Worm (Caenorhabditis elegans) whole organism, mixed stage, embryonic: ENCODE data around the gene Y20C6A.1.

Experiments used
- elt-1 ChIP-seq: sonication (generic microtip); optimal IDR thresholded peaks from 2 replicates; lab custom pipeline; 2017; ENCODE audit warnings: missing genetic modification characterization, mild to moderate bottlenecking, missing compliant biosample characterization, antibody characterized with exemption, moderate library complexity, borderline replicate concordance; ENCODE audit not compliant: insufficient read depth
- elt-3 ChIP-seq: fragments of 150-350 bp; optimal IDR thresholded peaks from 2 replicates; lab custom pipeline; 2014; ENCODE audit warnings: missing biosample characterization, missing genetic modification characterization
- flh-1 ChIP-seq: fragments of 200-800 bp; sonication (Bioruptor generic); optimal IDR thresholded peaks from 2 replicates; lab custom pipeline; 2018; ENCODE audit warnings: mild to moderate bottlenecking, missing genetic modification characterization, moderate library complexity, missing compliant biosample characterization
- ham-2 ChIP-seq: fragments of 200-800 bp; sonication (Bioruptor generic); optimal IDR thresholded peaks from 2 replicates; lab custom pipeline; 2018; ENCODE audit warnings: mild to moderate bottlenecking, missing genetic modification characterization, missing compliant biosample characterization
- nhr-2 ChIP-seq: fragments of 150-350 bp; optimal IDR thresholded peaks from 2 replicates; lab custom pipeline; 2014; ENCODE audit warnings: missing biosample characterization, missing genetic modification characterization
- nhr-237 ChIP-seq: fragments of 150-350 bp; optimal IDR thresholded peaks from 2 replicates; lab custom pipeline; 2014; ENCODE audit warnings: missing biosample characterization, missing genetic modification characterization
- nhr-28 ChIP-seq: fragments of 150-350 bp; optimal IDR thresholded peaks from 2 replicates; lab custom pipeline; 2014; ENCODE audit warnings: missing biosample characterization, missing genetic modification characterization
- nhr-76 ChIP-seq: sonication (generic microtip); optimal IDR thresholded peaks from 2 replicates; lab custom pipeline; 2017; ENCODE audit warnings: missing biosample characterization, missing genetic modification characterization
- pha-4 ChIP-seq: fragments of 150-350 bp; optimal IDR thresholded peaks from 2 replicates; lab custom pipeline; 2018; ENCODE audit warnings: missing biosample characterization, missing genetic modification reagents, missing genetic modification characterization
- snpc-4 ChIP-seq: fragments of 150-350 bp; optimal IDR thresholded peaks from 2 replicates; lab custom pipeline; 2014; ENCODE audit warnings: missing biosample characterization, missing genetic modification characterization
- unc-39 ChIP-seq: fragments of 150-350 bp; optimal IDR thresholded peaks from 2 replicates; lab custom pipeline; 2014; ENCODE audit warnings: missing biosample characterization, missing genetic modification characterization
- unc-62 ChIP-seq: fragments of 150-350 bp; optimal IDR thresholded peaks from 2 replicates; lab custom pipeline; 2014; ENCODE audit warnings: missing biosample characterization, missing genetic modification reagents, missing genetic modification characterization

- TF ChIP-seq nhr-28: no peak
- no peak for TF ChIP-seq elt-1
- no peak for TF ChIP-seq elt-3 (tag; lab: Kevin White, UChicago)
- no peak for TF ChIP-seq unc-39 (tag; lab: Kevin White, UChicago)
- no peak for TF ChIP-seq flh-1 (GFP tag; lab: Kevin White, UChicago)
- TF ChIP-seq nhr-237 (tag; lab: Kevin White, UChicago): no peak
- no peak for TF ChIP-seq nhr-76 (tag; lab: Kevin White, UChicago)
- TF ChIP-seq snpc-4 (tag; lab: Kevin White, UChicago): no peak
- TF ChIP-seq nhr-2 (tag; lab: Kevin White, UChicago): no peak
- TF ChIP-seq unc-62 (GFP tag; lab: Kevin White, UChicago): no peak
- TF ChIP-seq pha-4 (tag; lab: Kevin White, UChicago): no peak
- no peak for TF ChIP-seq ham-2
Measured at ce11 chrV:17327867-17328266, 48.7 kb downstream of the Y20C6A.1 start, which contains the start of gene sdz-16.
